Fruit fly (Drosophila melanogaster) whole organism, embryonic: ENCODE results near the gene CG13449.

Experiments used
- Ada2b ChIP-seq: fragments of 200-800 bp; sonication (Bioruptor generic); IDR thresholded peaks from 2 replicates; pipeline ENCODE4 v1.3.6; 2022; ENCODE audit warnings: missing biosample characterization, missing genetic modification characterization
- Atf3 ChIP-seq: fragments of 200-800 bp; sonication (Bioruptor generic); optimal IDR thresholded peaks from 3 replicates; lab custom pipeline; 2016; ENCODE audit warnings: missing biosample characterization, missing genetic modification characterization
- B-H2 ChIP-seq: fragments of 200-800 bp; sonication (Bioruptor generic); optimal IDR thresholded peaks from 2 replicates; lab custom pipeline; 2018; ENCODE audit warnings: missing biosample characterization, mild to moderate bottlenecking, missing genetic modification characterization
- BEAF-32 ChIP-seq: fragments of 200-800 bp; sonication (Bioruptor generic); optimal IDR thresholded peaks from 3 replicates; lab custom pipeline; 2017; ENCODE audit warnings: missing biosample characterization, missing genetic modification characterization, mild to moderate bottlenecking, moderate library complexity, missing genetic modification reagents
- BtbVII ChIP-seq: fragments of 200-800 bp; sonication (Bioruptor generic); optimal IDR thresholded peaks from 3 replicates; lab custom pipeline; 2017; ENCODE audit warnings: missing biosample characterization, mild to moderate bottlenecking, missing genetic modification characterization
- CG10321 ChIP-seq: fragments of 200-800 bp; sonication (Bioruptor generic); IDR thresholded peaks from 2 replicates; pipeline ENCODE4 v1.3.6; 2022; ENCODE audit warnings: missing biosample characterization, missing genetic modification characterization
- CG10979 ChIP-seq: fragments of 200-800 bp; sonication (Bioruptor generic); optimal IDR thresholded peaks from 2 replicates; lab custom pipeline; 2018; ENCODE audit warnings: missing biosample characterization, mild to moderate bottlenecking, missing genetic modification characterization, moderate library complexity
- CG11504 ChIP-seq: fragments of 200-800 bp; sonication (Bioruptor generic); optimal IDR thresholded peaks from 3 replicates; lab custom pipeline; 2019; ENCODE audit warnings: missing biosample characterization, mild to moderate bottlenecking, missing genetic modification characterization, moderate library complexity
- CG11560 ChIP-seq: fragments of 200-800 bp; sonication (Bioruptor generic); IDR thresholded peaks from 3 replicates; pipeline ENCODE4 v1.3.6; 2022; ENCODE audit warnings: missing biosample characterization, missing genetic modification characterization
- CG1233 ChIP-seq: fragments of 200-800 bp; sonication (Bioruptor generic); optimal IDR thresholded peaks from 4 replicates; lab custom pipeline; 2018; ENCODE audit warnings: missing biosample characterization, mild to moderate bottlenecking, missing genetic modification characterization
- CG12391 ChIP-seq: fragments of 200-800 bp; sonication (Bioruptor generic); optimal IDR thresholded peaks from 3 replicates; lab custom pipeline; 2018; ENCODE audit warnings: missing biosample characterization, mild to moderate bottlenecking, missing genetic modification characterization, moderate library complexity
- CG17328 ChIP-seq: fragments of 200-800 bp; sonication (Bioruptor generic); IDR thresholded peaks from 2 replicates; pipeline ENCODE4 v1.3.6; 2022; ENCODE audit warnings: missing biosample characterization, missing genetic modification characterization
- CG17385 ChIP-seq: fragments of 200-800 bp; sonication (Bioruptor generic); optimal IDR thresholded peaks from 3 replicates; lab custom pipeline; 2018; ENCODE audit warnings: missing biosample characterization, mild to moderate bottlenecking, missing genetic modification characterization
- CG17802 ChIP-seq: fragments of 200-800 bp; sonication (Bioruptor generic); optimal IDR thresholded peaks from 2 replicates; lab custom pipeline; 2018; ENCODE audit warnings: missing biosample characterization, mild to moderate bottlenecking, missing genetic modification characterization, moderate library complexity
- CG30403 ChIP-seq: fragments of 200-800 bp; sonication (Bioruptor generic); optimal IDR thresholded peaks from 3 replicates; lab custom pipeline; 2016; ENCODE audit warnings: missing biosample characterization, missing genetic modification characterization
- CG4282 ChIP-seq: fragments of 200-800 bp; sonication (Bioruptor generic); optimal IDR thresholded peaks from 2 replicates; lab custom pipeline; 2016; ENCODE audit warnings: missing biosample characterization, missing genetic modification characterization
- CG6254 ChIP-seq: fragments of 200-800 bp; sonication (Bioruptor generic); optimal IDR thresholded peaks from 3 replicates; lab custom pipeline; 2017; ENCODE audit warnings: mild to moderate bottlenecking, missing biosample characterization, missing genetic modification reagents, missing genetic modification characterization
- CG6683 ChIP-seq: fragments of 200-800 bp; sonication (Bioruptor generic); optimal IDR thresholded peaks from 2 replicates; lab custom pipeline; 2017; ENCODE audit warnings: missing biosample characterization, mild to moderate bottlenecking, missing genetic modification characterization, missing genetic modification reagents
- CG7987 ChIP-seq: fragments of 200-800 bp; sonication (Bioruptor generic); optimal IDR thresholded peaks from 2 replicates; lab custom pipeline; 2018; ENCODE audit warnings: missing biosample characterization, mild to moderate bottlenecking, missing genetic modification characterization, moderate library complexity
- CG9609 ChIP-seq: fragments of 200-800 bp; sonication (Bioruptor generic); optimal IDR thresholded peaks from 3 replicates; lab custom pipeline; 2016; ENCODE audit warnings: missing biosample characterization, missing genetic modification characterization
- CG9797 ChIP-seq: fragments of 200-800 bp; sonication (Bioruptor generic); optimal IDR thresholded peaks from 3 replicates; lab custom pipeline; 2018; ENCODE audit warnings: missing biosample characterization, mild to moderate bottlenecking, missing genetic modification characterization
- Camta ChIP-seq: fragments of 200-800 bp; sonication (Bioruptor generic); optimal IDR thresholded peaks from 2 replicates; lab custom pipeline; 2016; ENCODE audit warnings: missing biosample characterization, missing genetic modification characterization
- Dref ChIP-seq: fragments of 200-800 bp; sonication (Bioruptor generic); IDR thresholded peaks from 2 replicates; pipeline ENCODE4 v1.3.6; 2022; ENCODE audit warnings: missing biosample characterization, missing genetic modification characterization
- Gsc ChIP-seq: fragments of 200-800 bp; sonication (Bioruptor generic); IDR thresholded peaks from 2 replicates; pipeline ENCODE4 v1.3.6; 2022; ENCODE audit warnings: missing biosample characterization, missing genetic modification characterization
- H15 ChIP-seq: fragments of 200-800 bp; sonication (Bioruptor generic); IDR thresholded peaks from 3 replicates; pipeline ENCODE4 v1.3.6; 2022; ENCODE audit warnings: missing biosample characterization, missing genetic modification characterization
- Hand ChIP-seq: fragments of 200-800 bp; sonication (Bioruptor generic); optimal IDR thresholded peaks from 2 replicates; lab custom pipeline; 2017; ENCODE audit warnings: mild to moderate bottlenecking, missing biosample characterization, missing genetic modification reagents, missing genetic modification characterization
- HmgZ ChIP-seq: fragments of 200-800 bp; sonication (Bioruptor generic); optimal IDR thresholded peaks from 2 replicates; lab custom pipeline; 2018; ENCODE audit warnings: missing biosample characterization, mild to moderate bottlenecking, missing genetic modification characterization
- Hmx ChIP-seq: fragments of 200-800 bp; sonication (Bioruptor generic); optimal IDR thresholded peaks from 2 replicates; lab custom pipeline; 2016; ENCODE audit warnings: missing biosample characterization, missing genetic modification characterization
- Hr78 ChIP-seq, 2 experiments: fragments of 200-800 bp in 1 of 2; fragments of >200 bp in 1 of 2; sonication (Bioruptor generic) in 1 of 2; optimal IDR thresholded peaks; 2 replicates each; lab custom pipeline; 2017 to 2019; ENCODE audit warnings: missing biosample characterization in 2 of 2, missing genetic modification characterization in 2 of 2, mild to moderate bottlenecking in 1 of 2, moderate library complexity in 1 of 2
- NfI ChIP-seq: fragments of 200-800 bp; sonication (Bioruptor generic); optimal IDR thresholded peaks from 3 replicates; lab custom pipeline; 2018; ENCODE audit warnings: missing biosample characterization, mild to moderate bottlenecking, missing genetic modification characterization, moderate library complexity
- Oli ChIP-seq: fragments of 200-800 bp; sonication (Bioruptor generic); optimal IDR thresholded peaks from 2 replicates; lab custom pipeline; 2018; ENCODE audit warnings: missing biosample characterization, mild to moderate bottlenecking, missing genetic modification characterization, moderate library complexity
- Xbp1 ChIP-seq: fragments of 200-800 bp; sonication (Bioruptor generic); optimal IDR thresholded peaks from 3 replicates; lab custom pipeline; 2016; ENCODE audit warnings: missing biosample characterization, mild to moderate bottlenecking, missing genetic modification characterization
- Xrp1 ChIP-seq: fragments of 200-800 bp; sonication (Bioruptor generic); IDR thresholded peaks from 2 replicates; pipeline ENCODE4 v1.3.6; 2022; ENCODE audit warnings: missing biosample characterization, missing genetic modification characterization
- bab2 ChIP-seq: fragments of 200-800 bp; sonication (Bioruptor generic); optimal IDR thresholded peaks from 2 replicates; lab custom pipeline; 2016; ENCODE audit warnings: missing biosample characterization, missing genetic modification characterization
- bcd ChIP-seq: fragments of 200-800 bp; sonication (Bioruptor generic); optimal IDR thresholded peaks from 2 replicates; lab custom pipeline; 2017; ENCODE audit warnings: missing biosample characterization, mild to moderate bottlenecking, missing genetic modification characterization
- chif ChIP-seq, 2 experiments: fragments of 200-800 bp; sonication (Bioruptor generic); optimal IDR thresholded peaks; 3 replicates each; lab custom pipeline; 2016; ENCODE audit warnings: missing biosample characterization in 2 of 2, missing genetic modification characterization in 2 of 2
- da ChIP-seq: fragments of 200-800 bp; sonication (Bioruptor generic); optimal IDR thresholded peaks from 2 replicates; lab custom pipeline; 2016; ENCODE audit warnings: missing biosample characterization, missing genetic modification characterization
- dati ChIP-seq: fragments of 200-800 bp; sonication (Bioruptor generic); IDR thresholded peaks from 2 replicates; pipeline ENCODE4 v1.3.6; 2022; ENCODE audit warnings: missing biosample characterization, missing genetic modification characterization
- eve ChIP-seq, 2 experiments: fragments of >200 bp; optimal IDR thresholded peaks; 2 replicates each; lab custom pipeline; 2017; ENCODE audit warnings: missing biosample characterization in 2 of 2, missing genetic modification characterization in 2 of 2
- exex ChIP-seq: fragments of 200-800 bp; sonication (Bioruptor generic); optimal IDR thresholded peaks from 4 replicates; lab custom pipeline; 2018; ENCODE audit warnings: missing biosample characterization, mild to moderate bottlenecking, missing genetic modification characterization, moderate library complexity
- fd3F ChIP-seq: fragments of 200-800 bp; sonication (Bioruptor generic); optimal IDR thresholded peaks from 2 replicates; lab custom pipeline; 2018; ENCODE audit warnings: missing biosample characterization, mild to moderate bottlenecking, missing genetic modification characterization, moderate library complexity
- grn ChIP-seq: fragments of 200-800 bp; sonication (Bioruptor generic); optimal IDR thresholded peaks from 3 replicates; lab custom pipeline; 2017; ENCODE audit warnings: missing biosample characterization, missing genetic modification characterization
- mirr ChIP-seq: fragments of 200-800 bp; sonication (Bioruptor generic); optimal IDR thresholded peaks from 3 replicates; lab custom pipeline; 2018; ENCODE audit warnings: missing biosample characterization, mild to moderate bottlenecking, missing genetic modification characterization
- pnt ChIP-seq: fragments of 200-800 bp; sonication (Bioruptor generic); optimal IDR thresholded peaks from 3 replicates; lab custom pipeline; 2016; ENCODE audit warnings: missing biosample characterization, missing genetic modification characterization
- repo ChIP-seq: fragments of 200-800 bp; sonication (Bioruptor generic); optimal IDR thresholded peaks from 2 replicates; lab custom pipeline; 2016; ENCODE audit warnings: missing biosample characterization, missing genetic modification characterization
- sima ChIP-seq: fragments of 200-800 bp; sonication (Bioruptor generic); optimal IDR thresholded peaks from 2 replicates; lab custom pipeline; 2016; ENCODE audit warnings: missing biosample characterization, missing genetic modification characterization
- so ChIP-seq: fragments of 200-800 bp; sonication (Bioruptor generic); IDR thresholded peaks from 3 replicates; pipeline ENCODE4 v1.3.6; 2022; ENCODE audit warnings: missing biosample characterization, missing genetic modification characterization
- sqz ChIP-seq: fragments of 200-800 bp; sonication (Bioruptor generic); optimal IDR thresholded peaks from 3 replicates; lab custom pipeline; 2018; ENCODE audit warnings: missing biosample characterization, mild to moderate bottlenecking, missing genetic modification characterization
- tap ChIP-seq: fragments of 200-800 bp; optimal IDR thresholded peaks from 3 replicates; lab custom pipeline; 2019; ENCODE audit warnings: missing biosample characterization, mild to moderate bottlenecking, missing genetic modification characterization, moderate library complexity
- tll ChIP-seq, 2 experiments: fragments of 200-800 bp in 1 of 2; fragments of >200 bp in 1 of 2; sonication (Bioruptor generic) in 1 of 2; optimal IDR thresholded peaks; 2 replicates each; lab custom pipeline; 2017 to 2019; ENCODE audit warnings: missing biosample characterization in 2 of 2, missing genetic modification characterization in 2 of 2, mild to moderate bottlenecking in 1 of 2, moderate library complexity in 1 of 2

The CG13449 gene

dm6 chr3L:15588514-15589138 lies 24.0 kb downstream of the CG13449 start, which contains the start of gene RhoGAP71E (continued):
- no peak for TF ChIP-seq grn (GFP tag; lab: Kevin White, UChicago)
- peak; percentile 46; the same call in 1 of the 2 replicates for TF ChIP-seq Xrp1
- 0 out of 3 replicates have a peak, but pooled peaks have one; percentile 54 for TF ChIP-seq so (GFP tag; lab: Robert Waterston, UW)
- peak; percentile 74 for TF ChIP-seq CG7987 (GFP tag; lab: Kevin White, UChicago)
- no peak for TF ChIP-seq CG6683 (GFP tag; lab: Kevin White, UChicago)
- TF ChIP-seq Gsc (GFP tag; lab: Robert Waterston, UW), result no peak
- no peak for TF ChIP-seq fd3F (GFP tag; lab: Kevin White, UChicago)
- TF ChIP-seq Ada2b (GFP tag; lab: Robert Waterston, UW), result 0 out of 2 replicates have a peak, but pooled peaks have one; percentile 51
- peak; percentile 28 for TF ChIP-seq repo
- TF ChIP-seq BtbVII, result peak; percentile 9
- no peak for TF ChIP-seq da (GFP tag; lab: Kevin White, UChicago)
- TF ChIP-seq CG10979, result peak; percentile 28
- no peak for TF ChIP-seq Hmx
- TF ChIP-seq eve (GFP tag; optimal IDR thresholded peaks at IDR 0.05; lab: Kevin White, UChicago), result no peak
- peak; percentile 41 for TF ChIP-seq CG12391 (tag; lab: Kevin White, UChicago)
- no peak for TF ChIP-seq CG6254 (GFP tag; lab: Kevin White, UChicago)
- TF ChIP-seq bab2, result no peak
- TF ChIP-seq CG4282 (GFP tag; lab: Kevin White, UChicago), result no peak
- TF ChIP-seq BEAF-32, result peak; percentile 17
- TF ChIP-seq Camta, result no peak
- TF ChIP-seq CG9797 (GFP tag; lab: Kevin White, UChicago), result peak; percentile 87
- TF ChIP-seq CG17328 (GFP tag; lab: Robert Waterston, UW), result peak; percentile 46; the same call in 1 of the 2 replicates
- TF ChIP-seq HmgZ (tag; lab: Kevin White, UChicago), result peak; percentile 63
- no peak for TF ChIP-seq Atf3 (GFP tag; lab: Kevin White, UChicago)
- no peak for TF ChIP-seq chif (GFP tag; optimal IDR thresholded peaks at IDR 0.05; lab: Kevin White, UChicago)
- no peak for TF ChIP-seq CG17802 (tag; lab: Kevin White, UChicago)
- no peak for TF ChIP-seq CG11560 (tag; lab: Robert Waterston, UW)
- no peak for TF ChIP-seq H15 (GFP tag; lab: Robert Waterston, UW)
- peak; percentile 53 for TF ChIP-seq mirr
- TF ChIP-seq NfI, result peak; percentile 54
- no peak for TF ChIP-seq Hr78 (GFP tag; optimal IDR thresholded peaks at IDR 0.05; lab: Kevin White, UChicago)
- no peak for TF ChIP-seq dati (GFP tag; lab: Robert Waterston, UW)
- TF ChIP-seq CG9609 (GFP tag; lab: Kevin White, UChicago), result no peak
- no peak for TF ChIP-seq Oli (tag; lab: Kevin White, UChicago)
- peak; percentile 40 for TF ChIP-seq CG17385
- TF ChIP-seq Hand (GFP tag; lab: Kevin White, UChicago), result peak; percentile 18
- TF ChIP-seq sima (GFP tag; lab: Kevin White, UChicago), result no peak
- TF ChIP-seq B-H2, result peak; percentile 8
- TF ChIP-seq sqz, result no peak
- TF ChIP-seq bcd (GFP tag; lab: Kevin White, UChicago), result no peak
- TF ChIP-seq CG10321 (GFP tag; lab: Robert Waterston, UW), result 0 out of 2 replicates have a peak, but pooled peaks have one; percentile 8
- no peak for TF ChIP-seq Dref (GFP tag; lab: Robert Waterston, UW)
- peak; percentile 11 for TF ChIP-seq Xbp1 (GFP tag; lab: Kevin White, UChicago)
- peak; percentile 56 for TF ChIP-seq CG11504
- TF ChIP-seq exex (tag; lab: Kevin White, UChicago), result peak; percentile 13
- TF ChIP-seq pnt (GFP tag; lab: Kevin White, UChicago), result no peak
- peak; percentile 8 for TF ChIP-seq CG1233 (GFP tag; lab: Kevin White, UChicago)
- no peak for TF ChIP-seq tll (GFP tag; optimal IDR thresholded peaks at IDR 0.05; lab: Kevin White, UChicago)
- TF ChIP-seq tap, result peak; percentile 49
- no peak for TF ChIP-seq CG30403
